Fruit fly (Drosophila melanogaster) whole organism, prepupa: ENCODE measurements around the gene sni.

ENCODE experiments used
- Blimp-1 ChIP-seq: fragments of 200-800 bp; sonication (Bioruptor generic); optimal IDR thresholded peaks from 3 replicates; lab custom pipeline; 2017; ENCODE audit warnings: missing biosample characterization, missing genetic modification characterization, mild to moderate bottlenecking, moderate library complexity, missing genetic modification reagents
- CG10631 ChIP-seq: fragments of 200-800 bp; sonication (Bioruptor generic); optimal IDR thresholded peaks from 2 replicates; lab custom pipeline; 2016; ENCODE audit warnings: missing biosample characterization, missing genetic modification characterization
- CG11762 ChIP-seq: fragments of 200-800 bp; sonication (Bioruptor generic); optimal IDR thresholded peaks from 3 replicates; lab custom pipeline; 2016; ENCODE audit warnings: missing biosample characterization, missing genetic modification characterization; ENCODE audit not compliant: insufficient read depth
- CG15336 ChIP-seq: fragments of 200-800 bp; sonication (Bioruptor generic); IDR thresholded peaks from 2 replicates; pipeline ENCODE4 v1.3.6; 2022; ENCODE audit warnings: missing biosample characterization, missing genetic modification characterization
- CG1621 ChIP-seq: fragments of 200-800 bp; sonication (Bioruptor generic); optimal IDR thresholded peaks from 3 replicates; lab custom pipeline; 2018; ENCODE audit warnings: missing biosample characterization, mild to moderate bottlenecking, missing genetic modification characterization
- CG3032 ChIP-seq: fragments of 200-800 bp; optimal IDR thresholded peaks from 2 replicates; lab custom pipeline; 2019; ENCODE audit warnings: missing biosample characterization, mild to moderate bottlenecking, missing genetic modification characterization, moderate library complexity
- CG31627 ChIP-seq: fragments of 200-800 bp; sonication (Bioruptor generic); optimal IDR thresholded peaks from 3 replicates; lab custom pipeline; 2016; ENCODE audit warnings: missing biosample characterization, missing genetic modification characterization
- CG32006 ChIP-seq: fragments of 200-800 bp; sonication (Bioruptor generic); optimal IDR thresholded peaks from 3 replicates; lab custom pipeline; 2017; ENCODE audit warnings: missing biosample characterization, mild to moderate bottlenecking, missing genetic modification characterization
- CG6276 ChIP-seq: fragments of 200-800 bp; sonication (Bioruptor generic); optimal IDR thresholded peaks from 2 replicates; lab custom pipeline; 2017; ENCODE audit warnings: missing biosample characterization, mild to moderate bottlenecking, missing genetic modification characterization
- CG6792 ChIP-seq: fragments of 200-800 bp; sonication (Bioruptor generic); optimal IDR thresholded peaks from 3 replicates; lab custom pipeline; 2016; ENCODE audit warnings: missing biosample characterization, missing genetic modification characterization
- CG6808 ChIP-seq: fragments of 200-800 bp; sonication (Bioruptor generic); optimal IDR thresholded peaks from 3 replicates; lab custom pipeline; 2017; ENCODE audit warnings: missing biosample characterization, missing genetic modification characterization, mild to moderate bottlenecking, moderate library complexity, missing genetic modification reagents
- CG7368 ChIP-seq: fragments of 200-800 bp; sonication (Bioruptor generic); optimal IDR thresholded peaks from 3 replicates; lab custom pipeline; 2016; ENCODE audit warnings: missing biosample characterization, missing genetic modification characterization
- CG8119 ChIP-seq: fragments of 200-800 bp; sonication (Bioruptor generic); IDR thresholded peaks from 3 replicates; pipeline ENCODE4 v1.3.6; 2022; ENCODE audit warnings: missing biosample characterization, missing genetic modification characterization
- CG8319 ChIP-seq: fragments of 200-800 bp; sonication (Bioruptor generic); optimal IDR thresholded peaks from 3 replicates; lab custom pipeline; 2016; ENCODE audit warnings: missing biosample characterization, missing genetic modification characterization
- CG8632 ChIP-seq: fragments of 200-800 bp; sonication (Bioruptor generic); optimal IDR thresholded peaks from 3 replicates; lab custom pipeline; 2016; ENCODE audit warnings: missing biosample characterization, missing genetic modification characterization
- CG9139 ChIP-seq: fragments of 200-800 bp; sonication (Bioruptor generic); optimal IDR thresholded peaks from 3 replicates; lab custom pipeline; 2017; ENCODE audit warnings: missing biosample characterization, mild to moderate bottlenecking, missing genetic modification characterization
- Eip78C ChIP-seq: fragments of 200-800 bp; sonication (Bioruptor generic); peaks from one replicate; lab custom pipeline; 2016; ENCODE audit warnings: missing biosample characterization, missing genetic modification characterization
- Eip93F ChIP-seq: fragments of 200-800 bp; sonication (Bioruptor generic); optimal IDR thresholded peaks from 2 replicates; lab custom pipeline; 2016; ENCODE audit warnings: missing biosample characterization, mild to moderate bottlenecking, missing genetic modification characterization
- Ets21C ChIP-seq: fragments of 200-800 bp; sonication (Bioruptor generic); optimal IDR thresholded peaks from 3 replicates; lab custom pipeline; 2016; ENCODE audit warnings: missing biosample characterization, missing genetic modification characterization
- Ets96B ChIP-seq: fragments of 200-800 bp; optimal IDR thresholded peaks from 2 replicates; lab custom pipeline; 2019; ENCODE audit warnings: missing biosample characterization, mild to moderate bottlenecking, missing genetic modification characterization, moderate library complexity
- Gug ChIP-seq: fragments of 200-800 bp; sonication (Bioruptor generic); IDR thresholded peaks from 2 replicates; pipeline ENCODE4 v1.3.6; 2022; ENCODE audit warnings: missing biosample characterization, missing genetic modification characterization
- Hr39 ChIP-seq: fragments of 200-800 bp; sonication (Bioruptor generic); optimal IDR thresholded peaks from 2 replicates; lab custom pipeline; 2016; ENCODE audit warnings: missing biosample characterization, missing genetic modification characterization
- Hr4 ChIP-seq: fragments of 200-800 bp; sonication (Bioruptor generic); optimal IDR thresholded peaks from 3 replicates; lab custom pipeline; 2016; ENCODE audit warnings: missing biosample characterization, missing genetic modification characterization
- Lpt ChIP-seq: fragments of 200-800 bp; sonication (Bioruptor generic); optimal IDR thresholded peaks from 3 replicates; lab custom pipeline; 2016; ENCODE audit warnings: missing biosample characterization, missing genetic modification characterization
- Met ChIP-seq: fragments of 200-800 bp; sonication (Bioruptor generic); optimal IDR thresholded peaks from 3 replicates; lab custom pipeline; 2016; ENCODE audit warnings: missing biosample characterization, missing genetic modification characterization
- OdsH ChIP-seq: fragments of 200-800 bp; sonication (Bioruptor generic); optimal IDR thresholded peaks from 3 replicates; lab custom pipeline; 2016; ENCODE audit warnings: missing biosample characterization, missing genetic modification characterization
- Sox102F ChIP-seq: fragments of 200-800 bp; sonication (Bioruptor generic); optimal IDR thresholded peaks from 2 replicates; lab custom pipeline; 2016; ENCODE audit warnings: missing biosample characterization, mild to moderate bottlenecking, missing genetic modification characterization
- Sox15 ChIP-seq: fragments of 200-800 bp; sonication (Bioruptor generic); optimal IDR thresholded peaks from 3 replicates; lab custom pipeline; 2016; ENCODE audit warnings: missing biosample characterization, missing genetic modification characterization
- acj6 ChIP-seq: fragments of 200-800 bp; sonication (Bioruptor generic); optimal IDR thresholded peaks from 3 replicates; lab custom pipeline; 2016; ENCODE audit warnings: missing biosample characterization, missing genetic modification characterization
- cyc ChIP-seq: fragments of 200-800 bp; sonication (Bioruptor generic); optimal IDR thresholded peaks from 3 replicates; lab custom pipeline; 2016; ENCODE audit warnings: missing biosample characterization, missing genetic modification characterization
- dac ChIP-seq: fragments of 200-800 bp; sonication (Bioruptor generic); optimal IDR thresholded peaks from 2 replicates; lab custom pipeline; 2017; ENCODE audit warnings: missing biosample characterization, mild to moderate bottlenecking, missing genetic modification characterization
- dsx ChIP-seq: fragments of 200-800 bp; optimal IDR thresholded peaks from 3 replicates; lab custom pipeline; 2019; ENCODE audit warnings: missing biosample characterization, mild to moderate bottlenecking, missing genetic modification characterization, moderate library complexity; ENCODE audit not compliant: poor library complexity, severe bottlenecking
- eg ChIP-seq: fragments of 200-800 bp; sonication (Bioruptor generic); IDR thresholded peaks from 3 replicates; pipeline ENCODE4 v1.3.6; 2022; ENCODE audit warnings: missing biosample characterization, missing genetic modification characterization
- fd59A ChIP-seq: fragments of 200-800 bp; sonication (Bioruptor generic); optimal IDR thresholded peaks from 2 replicates; lab custom pipeline; 2017; ENCODE audit warnings: missing biosample characterization, mild to moderate bottlenecking, missing genetic modification characterization, missing genetic modification reagents
- fd85E ChIP-seq: fragments of 200-800 bp; sonication (Bioruptor generic); optimal IDR thresholded peaks from 3 replicates; lab custom pipeline; 2016; ENCODE audit warnings: missing biosample characterization, missing genetic modification characterization
- fkh ChIP-seq: fragments of 200-800 bp; sonication (Bioruptor generic); optimal IDR thresholded peaks from 3 replicates; lab custom pipeline; 2017; ENCODE audit warnings: missing biosample characterization, mild to moderate bottlenecking, missing genetic modification characterization, moderate library complexity
- lz ChIP-seq: fragments of 200-800 bp; sonication (Bioruptor generic); optimal IDR thresholded peaks from 3 replicates; lab custom pipeline; 2016; ENCODE audit warnings: missing biosample characterization, missing genetic modification characterization
- net ChIP-seq: fragments of 200-800 bp; sonication (Bioruptor generic); optimal IDR thresholded peaks from 3 replicates; lab custom pipeline; 2016; ENCODE audit warnings: missing biosample characterization, missing genetic modification characterization
- pdm3 ChIP-seq: fragments of 200-800 bp; sonication (Bioruptor generic); optimal IDR thresholded peaks from 3 replicates; lab custom pipeline; 2016; ENCODE audit warnings: missing biosample characterization, missing genetic modification characterization
- spab ChIP-seq: fragments of 200-800 bp; sonication (Bioruptor generic); optimal IDR thresholded peaks from 2 replicates; lab custom pipeline; 2017; ENCODE audit warnings: missing biosample characterization, mild to moderate bottlenecking, missing genetic modification characterization, missing genetic modification reagents
- ss ChIP-seq, 2 experiments: fragments of 200-800 bp; sonication (Bioruptor generic); optimal IDR thresholded peaks; 2 replicates in 1 of 2; 3 replicates in 1 of 2; lab custom pipeline; 2017 to 2018; ENCODE audit warnings: mild to moderate bottlenecking in 2 of 2, missing biosample characterization in 2 of 2, missing genetic modification characterization in 2 of 2, moderate library complexity in 1 of 2
- svp ChIP-seq: fragments of 200-800 bp; sonication (Bioruptor generic); peaks from one replicate; lab custom pipeline; 2016; ENCODE audit warnings: missing biosample characterization, missing genetic modification characterization
- topi ChIP-seq: fragments of 200-800 bp; sonication (Bioruptor generic); optimal IDR thresholded peaks from 3 replicates; lab custom pipeline; 2016; ENCODE audit warnings: missing biosample characterization, missing genetic modification characterization

sni gene

DNA sequence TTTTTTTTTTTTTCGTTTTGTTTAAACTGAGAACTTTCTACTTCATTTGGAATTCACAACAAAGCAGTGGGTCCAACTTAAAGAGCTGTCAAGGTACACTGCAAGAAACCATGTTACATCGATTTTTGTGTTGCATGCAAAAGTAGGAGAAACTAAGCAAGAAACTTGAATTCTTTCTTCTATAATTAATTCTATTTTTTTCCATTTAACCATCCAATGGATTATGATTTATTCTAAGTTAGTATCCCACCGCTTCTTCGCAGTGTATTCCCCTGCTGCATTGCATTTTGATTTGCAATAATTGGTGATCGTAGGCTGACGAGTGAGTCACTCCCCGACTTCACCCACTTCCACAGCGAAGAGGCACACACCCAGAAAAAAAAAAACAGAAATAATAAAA, 16.1 kb upstream of the sni start (continued):
- TF ChIP-seq eg (GFP tag; lab: Robert Waterston, UW) (peak; percentile 74), CG32006 (GFP tag; lab: Kevin White, UChicago) (peak; percentile 63), fd59A (GFP tag; lab: Kevin White, UChicago) (peak; percentile 7), CG3032 (tag; lab: Kevin White, UChicago) (peak; percentile 40), CG15336 (GFP tag; lab: Robert Waterston, UW) (peak; percentile 70), cyc (no peak), CG8632 (peak; percentile 4), CG8119 (GFP tag; lab: Robert Waterston, UW) (peak; percentile 52; the same call in 2 of the 3 replicates), pdm3 (peak; percentile 49), lz (GFP tag; lab: Kevin White, UChicago) (no peak)

DNA sequence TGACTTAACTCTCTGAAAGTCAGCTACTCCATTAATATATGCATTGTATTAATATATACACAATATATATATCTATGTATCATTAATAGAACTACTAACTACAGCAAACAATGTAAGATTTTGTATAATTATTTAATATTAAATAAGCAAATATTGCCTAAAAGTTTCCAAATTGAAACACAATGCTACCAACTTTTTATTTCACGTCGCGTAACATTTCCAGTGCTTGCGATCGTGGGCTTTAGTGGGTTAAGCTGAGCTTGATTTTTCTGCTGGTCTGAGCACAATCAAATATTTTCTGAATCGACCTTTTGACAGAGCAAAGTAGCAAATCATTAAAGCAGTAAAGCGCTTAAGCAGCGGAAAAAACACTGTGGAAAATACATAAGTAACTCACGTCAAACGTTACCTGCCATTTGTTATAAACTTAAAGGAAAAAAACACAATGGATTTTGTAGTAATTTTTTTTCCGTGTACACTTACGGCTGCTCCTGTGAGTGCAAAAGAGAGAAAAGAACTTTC, 14.5 kb upstream of the sni start:
- TF ChIP-seq CG8119 (GFP tag; lab: Robert Waterston, UW) (peak; percentile 33; the same call in 2 of the 3 replicates), Hr39 (GFP tag; lab: Kevin White, UChicago) (no peak), dsx (GFP tag; lab: Kevin White, UChicago) (peak; percentile 27), Ets21C (GFP tag; lab: Kevin White, UChicago) (no peak), CG3032 (tag; lab: Kevin White, UChicago) (no peak), Ets96B (tag; lab: Kevin White, UChicago) (no peak), CG6276 (GFP tag; lab: Kevin White, UChicago) (peak; percentile 6), CG15336 (GFP tag; lab: Robert Waterston, UW) (peak; percentile 63), CG32006 (GFP tag; lab: Kevin White, UChicago) (peak; percentile 36), svp (GFP tag; lab: Kevin White, UChicago) (peak; percentile 70)
- TF ChIP-seq, all 60 proteins: peak for 6

DNA sequence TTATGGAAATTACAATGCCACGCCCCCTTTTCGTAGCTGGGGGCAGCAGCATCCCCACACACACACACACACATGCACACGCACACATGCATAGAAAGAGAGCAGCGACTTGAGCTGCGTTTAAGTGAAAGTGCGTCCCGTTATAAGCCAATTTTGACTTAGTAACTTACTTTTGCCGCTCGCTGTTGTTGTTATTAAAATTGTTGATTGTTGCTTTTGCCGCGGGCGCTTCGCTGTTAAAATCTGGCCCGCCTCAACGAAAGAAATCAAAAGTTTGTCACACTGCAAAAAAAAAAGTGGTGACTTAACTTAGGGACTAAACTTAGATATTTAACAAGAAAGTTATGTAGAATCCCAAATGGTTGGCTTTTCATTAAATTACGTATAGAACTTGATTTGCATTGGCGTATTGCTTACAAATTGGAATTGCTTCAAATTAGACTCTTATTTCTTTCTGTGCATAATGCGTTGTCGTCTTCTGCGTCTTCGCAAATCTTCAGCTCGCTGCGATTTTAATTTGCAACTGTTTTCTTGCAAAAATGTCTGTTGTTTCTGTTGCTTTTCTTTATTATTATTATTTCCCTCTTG, 11.0 kb upstream of the sni start:
- TF ChIP-seq fkh (GFP tag; lab: Kevin White, UChicago): no peak
- peak; percentile 52; the same call in 1 of the 2 replicates for TF ChIP-seq Gug (GFP tag; lab: Robert Waterston, UW)
- no peak for TF ChIP-seq ss (GFP tag; optimal IDR thresholded peaks at IDR 0.05; lab: Kevin White, UChicago)
- TF ChIP-seq CG7368 (GFP tag; lab: Kevin White, UChicago): peak; percentile 38
- peak; percentile 68 for TF ChIP-seq CG6792 (GFP tag; lab: Kevin White, UChicago)
- TF ChIP-seq CG6808 (GFP tag; lab: Kevin White, UChicago): no peak
- TF ChIP-seq net (GFP tag; lab: Kevin White, UChicago): peak; percentile 21
- TF ChIP-seq spab (GFP tag; lab: Kevin White, UChicago): no peak
- TF ChIP-seq cyc: peak; percentile 27
- peak; percentile 49 for TF ChIP-seq CG31627 (GFP tag; lab: Kevin White, UChicago)
- TF ChIP-seq Eip78C (GFP tag; lab: Kevin White, UChicago): peak; percentile 87
- TF ChIP-seq acj6: peak; percentile 46
- peak; percentile 77 for TF ChIP-seq svp (GFP tag; lab: Kevin White, UChicago)
- no peak for TF ChIP-seq Ets21C (GFP tag; lab: Kevin White, UChicago)
- peak; percentile 59 for TF ChIP-seq topi (GFP tag; lab: Kevin White, UChicago)
- peak; percentile 53 for TF ChIP-seq Sox102F (GFP tag; lab: Kevin White, UChicago)
- peak; percentile 84 for TF ChIP-seq CG15336 (GFP tag; lab: Robert Waterston, UW)
- peak; percentile 67 for TF ChIP-seq Met (GFP tag; lab: Kevin White, UChicago)
- TF ChIP-seq pdm3: peak; percentile 68
- TF ChIP-seq OdsH (GFP tag; lab: Kevin White, UChicago): peak; percentile 47
- peak; percentile 69 for TF ChIP-seq Blimp-1 (GFP tag; lab: Kevin White, UChicago)
- TF ChIP-seq Eip93F (GFP tag; lab: Kevin White, UChicago): no peak
- peak; percentile 13 for TF ChIP-seq Lpt (GFP tag; lab: Kevin White, UChicago)
- peak; percentile 3 for TF ChIP-seq CG8319 (GFP tag; lab: Kevin White, UChicago)
- TF ChIP-seq CG9139 (GFP tag; lab: Kevin White, UChicago): no peak
- peak; percentile 42 for TF ChIP-seq CG8632
- no peak for TF ChIP-seq fd85E (GFP tag; lab: Kevin White, UChicago)
- peak; percentile 24 for TF ChIP-seq dac (GFP tag; lab: Kevin White, UChicago)
- peak; percentile 38 for TF ChIP-seq Sox15 (GFP tag; lab: Kevin White, UChicago)
- no peak for TF ChIP-seq CG3032 (tag; lab: Kevin White, UChicago)
- TF ChIP-seq CG11762 (GFP tag; lab: Kevin White, UChicago): peak; percentile 14
- TF ChIP-seq eg (GFP tag; lab: Robert Waterston, UW): peak; percentile 84
- TF ChIP-seq Hr4 (GFP tag; lab: Kevin White, UChicago): peak; percentile 70
- no peak for TF ChIP-seq CG1621 (tag; lab: Kevin White, UChicago)
- no peak for TF ChIP-seq fd59A (GFP tag; lab: Kevin White, UChicago)
- TF ChIP-seq lz (GFP tag; lab: Kevin White, UChicago): peak; percentile 70
- no peak for TF ChIP-seq dsx (GFP tag; lab: Kevin White, UChicago)
- no peak for TF ChIP-seq Ets96B (tag; lab: Kevin White, UChicago)
- peak; percentile 32 for TF ChIP-seq CG10631 (GFP tag; lab: Kevin White, UChicago)
- TF ChIP-seq Hr39 (GFP tag; lab: Kevin White, UChicago): peak; percentile 52
